Worm (Caenorhabditis elegans): ENCODE results near the gene panl-2.

panl-2 gene

DNA sequence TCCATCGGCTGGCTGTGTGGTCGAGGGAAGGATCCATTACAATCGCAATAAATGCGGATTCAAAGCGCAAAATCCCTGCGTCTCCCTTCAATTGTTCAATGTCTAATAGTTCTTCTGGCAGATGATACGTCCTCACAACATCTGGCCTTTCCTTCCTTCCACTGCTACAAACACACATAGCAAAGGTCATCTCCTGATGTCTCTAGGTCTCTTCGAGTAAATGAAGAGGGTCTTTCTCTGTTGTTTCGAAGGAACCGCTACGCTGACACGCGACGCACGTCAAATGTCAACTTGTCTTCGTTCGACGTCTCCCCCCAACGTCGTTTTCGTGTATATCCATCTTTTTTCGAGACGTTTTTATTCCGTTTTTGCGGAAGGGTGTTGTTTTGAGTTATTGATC is 10.9 kb upstream of the panl-2 start (continued):
- peak; percentile 29 for TF ChIP-seq lin-13 (GFP tag; optimal IDR thresholded peaks at IDR 0.05)

DNA sequence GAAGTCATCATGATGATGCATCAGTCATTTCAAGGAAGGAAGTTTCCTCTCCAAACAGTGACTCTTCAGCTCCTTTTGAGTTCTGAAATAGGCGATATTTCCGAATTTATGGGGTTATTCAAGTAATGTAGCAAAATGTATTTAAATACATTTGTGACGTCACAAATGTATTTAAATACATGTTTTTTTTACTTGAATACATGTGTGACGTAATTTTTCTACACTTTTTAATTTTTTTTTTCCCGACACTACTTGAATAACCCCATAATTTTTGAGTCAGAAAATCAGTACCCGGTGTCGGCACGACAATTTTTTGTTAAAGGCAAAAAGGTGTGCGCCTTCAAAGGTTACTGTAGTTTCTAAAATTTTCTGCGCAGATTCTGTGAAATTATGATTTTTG is 7.0 kb upstream of the panl-2 start:
- TF ChIP-seq nhr-12 (tag; optimal IDR thresholded peaks at IDR 0.05) (no peak), egl-27 (tag; optimal IDR thresholded peaks at IDR 0.05) (no peak), ztf-1 (GFP tag; conservative IDR thresholded peaks at IDR 0.05) (no peak), zag-1 (tag; optimal IDR thresholded peaks at IDR 0.05) (no peak), alr-1 (tag; optimal IDR thresholded peaks at IDR 0.05) (no peak), ama-1 (optimal IDR thresholded peaks at IDR 0.05) (no peak), lin-13 (GFP tag; optimal IDR thresholded peaks at IDR 0.05) (no peak), nhr-25 (tag; optimal IDR thresholded peaks at IDR 0.05) (no peak), nhr-77 (tag; optimal IDR thresholded peaks at IDR 0.05) (no peak), lin-11 (tag; optimal IDR thresholded peaks at IDR 0.05) (no peak), Y55F3AM.14 (GFP tag; optimal IDR thresholded peaks at IDR 0.05) (no peak), nhr-21 (tag; optimal IDR thresholded peaks at IDR 0.05) (no peak), nhr-11 (tag; optimal IDR thresholded peaks at IDR 0.05) (no peak), ceh-82 (tag; optimal IDR thresholded peaks at IDR 0.05) (no peak), lsy-2 (tag; optimal IDR thresholded peaks at IDR 0.05) (no peak), ceh-16 (tag; optimal IDR thresholded peaks at IDR 0.05) (no peak)

DNA sequence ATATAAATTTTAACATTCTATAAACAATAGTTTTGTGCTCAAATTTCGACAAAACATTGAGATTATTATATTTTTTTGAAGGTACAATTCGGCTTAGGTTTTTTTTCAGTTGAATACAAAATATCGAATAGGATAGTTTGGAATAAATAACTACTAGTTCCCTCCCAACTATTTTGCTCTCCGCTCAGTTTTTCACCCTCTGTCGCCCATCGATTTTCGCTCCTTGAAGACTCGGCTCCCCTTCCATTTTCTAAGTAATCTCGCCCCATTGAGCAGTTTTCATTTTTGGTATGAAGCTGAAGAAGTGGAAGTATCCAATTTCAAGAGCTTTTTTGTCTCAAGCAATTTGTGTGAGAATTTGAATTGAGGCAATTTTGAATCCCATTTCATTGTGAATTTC is 5.8 kb upstream of the panl-2 start, which contains the start of gene F31E3.2:
Gene F31E3.2 (plus strand): TSS at position 301 of the 400 bp plus-strand sequence.
- TF ChIP-seq C34F6.9 (tag; optimal IDR thresholded peaks at IDR 0.05) (peak; percentile 40), snpc-4 (tag; optimal IDR thresholded peaks at IDR 0.05) (no peak), R02D3.7 (tag; optimal IDR thresholded peaks at IDR 0.05) (no peak), lsy-2 (tag; optimal IDR thresholded peaks at IDR 0.05) (peak in 1 of 2 experiments; percentile 27), unc-55 (GFP tag; optimal IDR thresholded peaks at IDR 0.05) (peak; percentile 40), elt-3 (tag; optimal IDR thresholded peaks at IDR 0.05) (no peak), gmeb-1 (tag; optimal IDR thresholded peaks at IDR 0.05) (no peak), sma-3 (GFP tag; optimal IDR thresholded peaks at IDR 0.05) (no peak), unc-39 (tag; optimal IDR thresholded peaks at IDR 0.05) (no peak), ama-1 (optimal IDR thresholded peaks at IDR 0.05) (no peak), zag-1 (tag; optimal IDR thresholded peaks at IDR 0.05) (no peak), lin-13 (GFP tag; optimal IDR thresholded peaks at IDR 0.05) (no peak), mdl-1 (tag; optimal IDR thresholded peaks at IDR 0.05) (no peak)

DNA sequence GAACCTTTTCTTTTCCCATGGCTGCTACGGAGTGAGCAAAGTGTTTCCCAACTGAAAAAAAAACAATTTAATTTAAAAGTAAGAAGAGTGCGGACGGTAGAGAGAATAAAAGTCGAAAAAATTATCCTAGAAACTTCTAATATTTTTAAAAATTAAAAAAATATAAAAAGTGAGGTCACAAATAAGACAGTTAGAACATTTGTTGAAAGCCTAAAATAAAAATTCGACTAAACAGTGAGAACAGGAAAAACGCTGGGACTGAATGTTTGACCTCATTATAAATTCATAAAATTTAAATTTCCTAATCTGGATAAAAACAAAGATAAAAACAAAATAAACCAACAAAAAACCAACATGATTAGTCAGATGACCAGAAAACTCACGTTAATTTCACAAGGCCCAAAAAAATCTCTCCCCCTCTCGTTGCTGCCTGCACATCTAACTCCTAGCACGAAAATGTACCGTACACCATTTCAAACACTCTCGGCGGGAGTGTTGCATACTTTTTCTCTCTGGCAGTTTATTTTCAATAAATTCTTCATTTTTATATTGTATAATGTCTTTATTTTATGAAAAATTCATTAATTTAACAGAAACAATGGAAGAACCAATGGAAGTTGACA is 3.8 kb upstream of the panl-2 start, which contains the start of the genes eef-1A.1 and rfc-4:
Gene eef-1A.1 (minus strand): TSS at position 51 of the 623 bp plus-strand sequence.
Gene rfc-4 (plus strand): TSS at position 592 of the 623 bp plus-strand sequence.
- peak; percentile 88 for TF ChIP-seq Y55F3AM.14 (GFP tag; optimal IDR thresholded peaks at IDR 0.05)
- peak; percentile 98 for TF ChIP-seq lin-11 (tag; optimal IDR thresholded peaks at IDR 0.05)
- TF ChIP-seq mbf-1 (tag; optimal IDR thresholded peaks at IDR 0.05) = no peak
- TF ChIP-seq aly-2 (tag; optimal IDR thresholded peaks at IDR 0.05) = no peak
- peak; percentile 92 for TF ChIP-seq mab-5 (tag; optimal IDR thresholded peaks at IDR 0.05)
- peak; percentile 88 for TF ChIP-seq ztf-4 (tag; optimal IDR thresholded peaks at IDR 0.05)
- TF ChIP-seq ztf-11 (tag; optimal IDR thresholded peaks at IDR 0.05) = no peak
- TF ChIP-seq gmeb-1 (tag; optimal IDR thresholded peaks at IDR 0.05) = peak; percentile 97
- peak; percentile 86 for TF ChIP-seq snpc-4 (tag; optimal IDR thresholded peaks at IDR 0.05)
- TF ChIP-seq ceh-82 (tag; optimal IDR thresholded peaks at IDR 0.05) = peak; percentile 81
- TF ChIP-seq peb-1 (tag; optimal IDR thresholded peaks at IDR 0.05) = no peak
- TF ChIP-seq nhr-10 (tag; optimal IDR thresholded peaks at IDR 0.05) = peak; percentile 18
- peak; percentile 96 for TF ChIP-seq sem-4 (tag; optimal IDR thresholded peaks at IDR 0.05)
- TF ChIP-seq nhr-21 (tag; optimal IDR thresholded peaks at IDR 0.05) = peak; percentile 95
- peak; percentile 98 for TF ChIP-seq nhr-25 (tag; optimal IDR thresholded peaks at IDR 0.05)
- no peak for TF ChIP-seq nhr-23 (tag; optimal IDR thresholded peaks at IDR 0.05)
- peak; percentile 55 for TF ChIP-seq egl-27 (tag; optimal IDR thresholded peaks at IDR 0.05)
- peak; percentile 91 for TF ChIP-seq skn-1 (tag; optimal IDR thresholded peaks at IDR 0.05)
- peak; percentile 98 for TF ChIP-seq crh-2 (tag; optimal IDR thresholded peaks at IDR 0.05)
- no peak for TF ChIP-seq dmd-4 (tag; optimal IDR thresholded peaks at IDR 0.05)
- peak; percentile 71 for TF ChIP-seq nhr-77 (tag; optimal IDR thresholded peaks at IDR 0.05)
- TF ChIP-seq nhr-237 (tag; optimal IDR thresholded peaks at IDR 0.05) = peak; percentile 47
- TF ChIP-seq ZK546.5 (tag; optimal IDR thresholded peaks at IDR 0.05) = peak; percentile 98
- TF ChIP-seq ceh-16 (tag; optimal IDR thresholded peaks at IDR 0.05) = peak; percentile 87
- no peak for TF ChIP-seq unc-62 (GFP tag; optimal IDR thresholded peaks at IDR 0.05)
- peak; percentile 97 for TF ChIP-seq lin-13 (GFP tag; optimal IDR thresholded peaks at IDR 0.05)
- peak; percentile 68 for TF ChIP-seq nhr-12 (tag; optimal IDR thresholded peaks at IDR 0.05)
- peak; percentile 86 for TF ChIP-seq blmp-1 (tag; optimal IDR thresholded peaks at IDR 0.05; ENCODE audit: insufficient read depth)
- peak; percentile 98 for TF ChIP-seq sma-3 (GFP tag; optimal IDR thresholded peaks at IDR 0.05)
- no peak for TF ChIP-seq unc-39 (tag; optimal IDR thresholded peaks at IDR 0.05)
- peak; percentile 99 for TF ChIP-seq nhr-129 (tag; optimal IDR thresholded peaks at IDR 0.05)
- TF ChIP-seq fos-1 (tag; optimal IDR thresholded peaks at IDR 0.05) = peak; percentile 98
- peak in 1 of 2 experiments; percentile 78 for TF ChIP-seq mdl-1 (tag; optimal IDR thresholded peaks at IDR 0.05)
- TF ChIP-seq ama-1 (optimal IDR thresholded peaks at IDR 0.05) = peak; percentile 90
- no peak for TF ChIP-seq lin-39 (tag; optimal IDR thresholded peaks at IDR 0.05)
- TF ChIP-seq nhr-11 (tag; optimal IDR thresholded peaks at IDR 0.05) = no peak
- TF ChIP-seq zag-1 (tag; optimal IDR thresholded peaks at IDR 0.05) = peak; percentile 83
- TF ChIP-seq unc-55 (GFP tag; optimal IDR thresholded peaks at IDR 0.05) = peak; percentile 99
- peak; percentile 79 for TF ChIP-seq R02D3.7 (tag; optimal IDR thresholded peaks at IDR 0.05)
- TF ChIP-seq ztf-1 (GFP tag; conservative IDR thresholded peaks at IDR 0.05) = no peak
- no peak for TF ChIP-seq alr-1 (tag; optimal IDR thresholded peaks at IDR 0.05)

Data from whole organism, L2 larva.